Fruit fly (Drosophila melanogaster) whole organism, adult: Measurements from ENCODE around the gene IRSp53.

Experiments
- CG14711 ChIP-seq: fragments of 200-800 bp; sonication (Bioruptor generic); optimal IDR thresholded peaks from 2 replicates; lab custom pipeline; 2018; ENCODE audit warnings: missing biosample characterization, mild to moderate bottlenecking, missing genetic modification characterization, moderate library complexity
- CG7045 ChIP-seq: fragments of 200-800 bp; sonication (Bioruptor generic); optimal IDR thresholded peaks from 2 replicates; lab custom pipeline; 2017; ENCODE audit warnings: missing biosample characterization, mild to moderate bottlenecking, missing genetic modification characterization
- Clk ChIP-seq: fragments of 200-800 bp; sonication (Bioruptor generic); optimal IDR thresholded peaks from 2 replicates; lab custom pipeline; 2017; ENCODE audit warnings: missing biosample characterization, missing genetic modification characterization
- Crg-1 ChIP-seq: fragments of 200-800 bp; sonication (Bioruptor generic); optimal IDR thresholded peaks from 2 replicates; lab custom pipeline; 2016; ENCODE audit warnings: missing biosample characterization, missing genetic modification characterization
- bab1 ChIP-seq: fragments of 200-800 bp; sonication (Bioruptor generic); optimal IDR thresholded peaks from 3 replicates; lab custom pipeline; 2019; ENCODE audit warnings: missing biosample characterization, mild to moderate bottlenecking, missing genetic modification characterization, moderate library complexity
- cic ChIP-seq: fragments of 200-800 bp; sonication (Bioruptor generic); optimal IDR thresholded peaks from 2 replicates; lab custom pipeline; 2017; ENCODE audit warnings: missing biosample characterization, mild to moderate bottlenecking, missing genetic modification characterization, moderate library complexity
- cnc ChIP-seq, 2 experiments: fragments of >200 bp; optimal IDR thresholded peaks; 2 replicates each; lab custom pipeline; 2017
- kay ChIP-seq: fragments of 200-800 bp; sonication (Bioruptor generic); peaks from one replicate; lab custom pipeline; 2016; ENCODE audit warnings: missing biosample characterization, missing genetic modification characterization, borderline replicate concordance
- ovo ChIP-seq: fragments of 200-800 bp; sonication (Bioruptor generic); optimal IDR thresholded peaks from 2 replicates; lab custom pipeline; 2016; ENCODE audit warnings: missing biosample characterization, missing genetic modification characterization
- pad ChIP-seq: fragments of 200-800 bp; sonication (Bioruptor generic); optimal IDR thresholded peaks from 3 replicates; lab custom pipeline; 2017; ENCODE audit warnings: missing biosample characterization, missing genetic modification characterization, mild to moderate bottlenecking, moderate library complexity, missing genetic modification reagents
- toe ChIP-seq: fragments of 200-800 bp; sonication (Bioruptor generic); optimal IDR thresholded peaks from 2 replicates; lab custom pipeline; 2016; ENCODE audit warnings: missing biosample characterization, missing genetic modification characterization

dm6 chr3L:11112427-11112826, 23.4 kb upstream of the IRSp53 start:
- TF ChIP-seq kay (GFP tag; lab: Kevin White, UChicago) (no peak), toe (GFP tag; lab: Kevin White, UChicago) (no peak), Crg-1 (GFP tag; lab: Kevin White, UChicago) (no peak), CG14711 (tag; lab: Kevin White, UChicago) (no peak), ovo (no peak), cic (GFP tag; lab: Kevin White, UChicago) (no peak), Clk (GFP tag; lab: Kevin White, UChicago) (no peak), cnc (optimal IDR thresholded peaks at IDR 0.05; lab: Kevin White, UChicago) (no peak), bab1 (no peak), pad (GFP tag; lab: Kevin White, UChicago) (no peak), CG7045 (GFP tag; lab: Kevin White, UChicago) (no peak)
